Fruit fly (Drosophila melanogaster) whole organism, embryonic: ENCODE measurements around the gene CG12990.

ENCODE experiments used
- Aef1 ChIP-seq: fragments of 200-800 bp; sonication (Bioruptor generic); IDR thresholded peaks from 3 replicates; pipeline ENCODE4 v1.3.6; 2022; ENCODE audit warnings: missing biosample characterization, missing genetic modification characterization
- CG10147 ChIP-seq: fragments of 200-800 bp; sonication (Bioruptor generic); optimal IDR thresholded peaks from 2 replicates; lab custom pipeline; 2019; ENCODE audit warnings: missing biosample characterization, mild to moderate bottlenecking, missing genetic modification characterization, moderate library complexity
- CG10274 ChIP-seq: fragments of 200-800 bp; sonication (Bioruptor generic); optimal IDR thresholded peaks from 3 replicates; lab custom pipeline; 2017; ENCODE audit warnings: missing biosample characterization, mild to moderate bottlenecking, missing genetic modification characterization
- CG1602 ChIP-seq: fragments of 200-800 bp; sonication (Bioruptor generic); optimal IDR thresholded peaks from 3 replicates; lab custom pipeline; 2016; ENCODE audit warnings: missing biosample characterization, missing genetic modification characterization
- CG17829 ChIP-seq: fragments of 200-800 bp; optimal IDR thresholded peaks from 2 replicates; lab custom pipeline; 2019; ENCODE audit warnings: missing biosample characterization, mild to moderate bottlenecking, missing genetic modification characterization, moderate library complexity
- CG32767 ChIP-seq: fragments of 200-800 bp; sonication (Bioruptor generic); IDR thresholded peaks from 2 replicates; pipeline ENCODE4 v1.3.6; 2022; ENCODE audit warnings: missing biosample characterization, missing genetic modification characterization
- CG34376 ChIP-seq: fragments of 200-800 bp; sonication (Bioruptor generic); optimal IDR thresholded peaks from 2 replicates; lab custom pipeline; 2018; ENCODE audit warnings: missing biosample characterization, mild to moderate bottlenecking, missing genetic modification characterization
- CG4360 ChIP-seq: fragments of 200-800 bp; sonication (Bioruptor generic); IDR thresholded peaks from 2 replicates; pipeline ENCODE4 v1.3.6; 2022; ENCODE audit warnings: missing biosample characterization, missing genetic modification characterization
- CG4404 ChIP-seq: fragments of 200-800 bp; sonication (Bioruptor generic); IDR thresholded peaks from 2 replicates; pipeline ENCODE4 v1.3.6; 2022; ENCODE audit warnings: missing biosample characterization, missing genetic modification characterization
- CG6175 ChIP-seq: fragments of 200-800 bp; sonication (Bioruptor generic); IDR thresholded peaks from 3 replicates; pipeline ENCODE4 v1.3.6; 2022; ENCODE audit warnings: missing biosample characterization, missing genetic modification characterization
- CG6854 ChIP-seq: fragments of 200-800 bp; sonication (Bioruptor generic); optimal IDR thresholded peaks from 3 replicates; lab custom pipeline; 2017; ENCODE audit warnings: missing biosample characterization, mild to moderate bottlenecking, missing genetic modification characterization
- CG7987 ChIP-seq: fragments of 200-800 bp; sonication (Bioruptor generic); optimal IDR thresholded peaks from 2 replicates; lab custom pipeline; 2018; ENCODE audit warnings: missing biosample characterization, mild to moderate bottlenecking, missing genetic modification characterization, moderate library complexity
- CG8290 ChIP-seq, 3 experiments: fragments of 200-800 bp; sonication (Bioruptor generic); optimal IDR thresholded peaks; 2 replicates each; lab custom pipeline; 2016 to 2019; ENCODE audit warnings: missing biosample characterization in 3 of 3, missing genetic modification characterization in 3 of 3, mild to moderate bottlenecking in 2 of 3, moderate library complexity in 1 of 3
- CG8924 ChIP-seq: fragments of 200-800 bp; optimal IDR thresholded peaks from 3 replicates; lab custom pipeline; 2019; ENCODE audit warnings: missing biosample characterization, mild to moderate bottlenecking, missing genetic modification characterization, moderate library complexity
- CG9727 ChIP-seq: fragments of 200-800 bp; sonication (Bioruptor generic); optimal IDR thresholded peaks from 3 replicates; lab custom pipeline; 2017; ENCODE audit warnings: missing biosample characterization, mild to moderate bottlenecking, missing genetic modification characterization
- Deaf1 ChIP-seq: fragments of 200-800 bp; optimal IDR thresholded peaks from 3 replicates; lab custom pipeline; 2019; ENCODE audit warnings: missing biosample characterization, mild to moderate bottlenecking, missing genetic modification characterization, moderate library complexity
- Doc3 ChIP-seq: fragments of 200-800 bp; sonication (Bioruptor generic); IDR thresholded peaks from 3 replicates; pipeline ENCODE4 v1.3.6; 2022; ENCODE audit warnings: missing biosample characterization, missing genetic modification characterization; ENCODE audit not compliant: partially characterized antibody
- H15 ChIP-seq: fragments of 200-800 bp; sonication (Bioruptor generic); IDR thresholded peaks from 3 replicates; pipeline ENCODE4 v1.3.6; 2022; ENCODE audit warnings: missing biosample characterization, missing genetic modification characterization
- HLH4C ChIP-seq: fragments of 200-800 bp; sonication (Bioruptor generic); IDR thresholded peaks from 3 replicates; pipeline ENCODE4 v1.3.6; 2022; ENCODE audit warnings: missing biosample characterization, missing genetic modification characterization; ENCODE audit not compliant: partially characterized antibody
- Hmx ChIP-seq: fragments of 200-800 bp; sonication (Bioruptor generic); optimal IDR thresholded peaks from 2 replicates; lab custom pipeline; 2016; ENCODE audit warnings: missing biosample characterization, missing genetic modification characterization
- MBD-R2 ChIP-seq: fragments of 200-800 bp; sonication (Bioruptor generic); IDR thresholded peaks from 2 replicates; pipeline ENCODE4 v1.3.6; 2022; ENCODE audit warnings: missing biosample characterization, missing genetic modification characterization
- Mrtf ChIP-seq: fragments of 200-800 bp; sonication (Bioruptor generic); IDR thresholded peaks from 3 replicates; pipeline ENCODE4 v1.3.6; 2022; ENCODE audit warnings: missing biosample characterization, missing genetic modification characterization
- Six4 ChIP-seq: fragments of 200-800 bp; sonication (Bioruptor generic); optimal IDR thresholded peaks from 2 replicates; lab custom pipeline; 2016; ENCODE audit warnings: missing biosample characterization, missing genetic modification characterization
- Trl ChIP-seq, 3 experiments: fragments of >200 bp in 2 of 3; fragments of 200-800 bp in 1 of 3; sonication (Bioruptor generic) in 1 of 3; optimal IDR thresholded peaks; 2 replicates in 1 of 3; 3 replicates in 2 of 3; lab custom pipeline; 2016 to 2017; ENCODE audit warnings: missing biosample characterization in 1 of 3, missing genetic modification characterization in 1 of 3
- ac ChIP-seq: fragments of 200-800 bp; sonication (Bioruptor generic); optimal IDR thresholded peaks from 3 replicates; lab custom pipeline; 2017; ENCODE audit warnings: missing biosample characterization, mild to moderate bottlenecking, missing genetic modification characterization
- cas ChIP-seq: fragments of 200-800 bp; sonication (Bioruptor generic); IDR thresholded peaks from 2 replicates; pipeline ENCODE4 v1.3.6; 2022; ENCODE audit warnings: missing biosample characterization, missing genetic modification characterization
- caup ChIP-seq: fragments of 200-800 bp; sonication (Bioruptor generic); optimal IDR thresholded peaks from 3 replicates; lab custom pipeline; 2017; ENCODE audit warnings: missing biosample characterization, mild to moderate bottlenecking, missing genetic modification characterization, moderate library complexity; ENCODE audit not compliant: severe bottlenecking
- chif ChIP-seq, 2 experiments: fragments of 200-800 bp; sonication (Bioruptor generic); optimal IDR thresholded peaks; 3 replicates each; lab custom pipeline; 2016; ENCODE audit warnings: missing biosample characterization in 2 of 2, missing genetic modification characterization in 2 of 2
- chinmo ChIP-seq: fragments of 200-800 bp; sonication (Bioruptor generic); IDR thresholded peaks from 4 replicates; pipeline ENCODE4 v1.3.6; 2022; ENCODE audit warnings: missing biosample characterization, missing genetic modification characterization; ENCODE audit not compliant: partially characterized antibody
- fd96Cb ChIP-seq: fragments of 200-800 bp; sonication (Bioruptor generic); optimal IDR thresholded peaks from 2 replicates; lab custom pipeline; 2018; ENCODE audit warnings: missing biosample characterization, mild to moderate bottlenecking, missing genetic modification characterization, moderate library complexity
- gsb-n ChIP-seq: fragments of 200-800 bp; sonication (Bioruptor generic); optimal IDR thresholded peaks from 3 replicates; lab custom pipeline; 2018; ENCODE audit warnings: missing biosample characterization, mild to moderate bottlenecking, missing genetic modification characterization
- hbn ChIP-seq: fragments of 200-800 bp; sonication (Bioruptor generic); IDR thresholded peaks from 2 replicates; pipeline ENCODE4 v1.3.6; 2022; ENCODE audit warnings: missing biosample characterization, missing genetic modification characterization; ENCODE audit not compliant: partially characterized antibody
- inv ChIP-seq: fragments of 200-800 bp; sonication (Bioruptor generic); IDR thresholded peaks from 2 replicates; pipeline ENCODE4 v1.3.6; 2022; ENCODE audit warnings: missing biosample characterization, missing genetic modification characterization; ENCODE audit not compliant: partially characterized antibody
- kay ChIP-seq: fragments of 200-800 bp; sonication (Bioruptor generic); optimal IDR thresholded peaks from 2 replicates; lab custom pipeline; 2016; ENCODE audit warnings: missing biosample characterization, missing genetic modification characterization
- kni ChIP-seq: fragments of 200-800 bp; sonication (Bioruptor generic); optimal IDR thresholded peaks from 3 replicates; lab custom pipeline; 2017; ENCODE audit warnings: mild to moderate bottlenecking, missing biosample characterization, missing genetic modification reagents, missing genetic modification characterization
- knrl ChIP-seq: fragments of 200-800 bp; sonication (Bioruptor generic); IDR thresholded peaks from 3 replicates; pipeline ENCODE4 v1.3.6; 2022; ENCODE audit warnings: missing biosample characterization, missing genetic modification characterization; ENCODE audit not compliant: partially characterized antibody
- nerfin-1 ChIP-seq: fragments of 200-800 bp; sonication (Bioruptor generic); optimal IDR thresholded peaks from 3 replicates; lab custom pipeline; 2019; ENCODE audit warnings: missing biosample characterization, mild to moderate bottlenecking, missing genetic modification characterization, moderate library complexity
- nom ChIP-seq: fragments of 200-800 bp; sonication (Bioruptor generic); optimal IDR thresholded peaks from 2 replicates; lab custom pipeline; 2017; ENCODE audit warnings: missing biosample characterization, missing genetic modification characterization, mild to moderate bottlenecking, moderate library complexity, missing genetic modification reagents
- sens ChIP-seq: fragments of 200-800 bp; sonication (Bioruptor generic); peaks from one replicate; lab custom pipeline; 2016; ENCODE audit warnings: missing biosample characterization, missing genetic modification characterization
- stc ChIP-seq: fragments of 200-800 bp; sonication (Bioruptor generic); IDR thresholded peaks from 2 replicates; pipeline ENCODE4 v1.3.6; 2022; ENCODE audit warnings: missing biosample characterization, missing genetic modification characterization
- tap ChIP-seq: fragments of 200-800 bp; optimal IDR thresholded peaks from 3 replicates; lab custom pipeline; 2019; ENCODE audit warnings: missing biosample characterization, mild to moderate bottlenecking, missing genetic modification characterization, moderate library complexity
- tup ChIP-seq: fragments of 200-800 bp; sonication (Bioruptor generic); optimal IDR thresholded peaks from 2 replicates; lab custom pipeline; 2016; ENCODE audit warnings: missing biosample characterization, mild to moderate bottlenecking, missing genetic modification characterization, moderate library complexity
- tx ChIP-seq: fragments of 200-800 bp; sonication (Bioruptor generic); optimal IDR thresholded peaks from 2 replicates; lab custom pipeline; 2016; ENCODE audit warnings: missing biosample characterization, missing genetic modification characterization
- vnd ChIP-seq: fragments of 200-800 bp; sonication (Bioruptor generic); IDR thresholded peaks from 3 replicates; pipeline ENCODE4 v1.3.6; 2022; ENCODE audit warnings: missing biosample characterization, missing genetic modification characterization; ENCODE audit not compliant: partially characterized antibody
- vvl ChIP-seq: fragments of 200-800 bp; sonication (Bioruptor generic); IDR thresholded peaks from 2 replicates; pipeline ENCODE4 v1.3.6; 2022; ENCODE audit warnings: missing biosample characterization, missing genetic modification characterization
- yki ChIP-seq: fragments of >200 bp; optimal IDR thresholded peaks from 3 replicates; lab custom pipeline; 2018

The CG12990 gene

DNA sequence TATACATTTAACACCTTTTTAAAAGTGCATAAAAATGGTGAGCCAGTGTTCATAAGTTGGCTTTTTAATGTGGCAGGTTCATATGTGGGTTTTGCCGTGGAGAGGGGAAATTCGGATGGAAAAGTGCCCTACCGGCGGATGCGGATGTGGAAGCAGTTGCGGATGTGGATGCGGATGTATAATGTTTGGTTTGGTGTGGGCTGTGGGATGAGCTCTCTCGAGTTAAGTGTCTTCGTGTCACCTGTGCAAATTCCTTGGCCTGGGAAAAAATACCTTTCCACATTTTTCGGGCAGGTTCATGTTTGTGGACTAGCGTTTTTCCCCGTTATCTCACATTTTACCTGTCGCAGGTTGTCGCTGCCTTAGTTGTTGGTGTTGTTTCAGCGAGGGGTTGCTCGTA is 40.2 kb upstream of the CG12990 start (continued):
- no peak for TF ChIP-seq ac (GFP tag; lab: Kevin White, UChicago)
- no peak for TF ChIP-seq CG6175 (GFP tag; lab: Robert Waterston, UW)
- TF ChIP-seq cas (GFP tag; lab: Robert Waterston, UW), result no peak
- TF ChIP-seq nerfin-1, result no peak

DNA sequence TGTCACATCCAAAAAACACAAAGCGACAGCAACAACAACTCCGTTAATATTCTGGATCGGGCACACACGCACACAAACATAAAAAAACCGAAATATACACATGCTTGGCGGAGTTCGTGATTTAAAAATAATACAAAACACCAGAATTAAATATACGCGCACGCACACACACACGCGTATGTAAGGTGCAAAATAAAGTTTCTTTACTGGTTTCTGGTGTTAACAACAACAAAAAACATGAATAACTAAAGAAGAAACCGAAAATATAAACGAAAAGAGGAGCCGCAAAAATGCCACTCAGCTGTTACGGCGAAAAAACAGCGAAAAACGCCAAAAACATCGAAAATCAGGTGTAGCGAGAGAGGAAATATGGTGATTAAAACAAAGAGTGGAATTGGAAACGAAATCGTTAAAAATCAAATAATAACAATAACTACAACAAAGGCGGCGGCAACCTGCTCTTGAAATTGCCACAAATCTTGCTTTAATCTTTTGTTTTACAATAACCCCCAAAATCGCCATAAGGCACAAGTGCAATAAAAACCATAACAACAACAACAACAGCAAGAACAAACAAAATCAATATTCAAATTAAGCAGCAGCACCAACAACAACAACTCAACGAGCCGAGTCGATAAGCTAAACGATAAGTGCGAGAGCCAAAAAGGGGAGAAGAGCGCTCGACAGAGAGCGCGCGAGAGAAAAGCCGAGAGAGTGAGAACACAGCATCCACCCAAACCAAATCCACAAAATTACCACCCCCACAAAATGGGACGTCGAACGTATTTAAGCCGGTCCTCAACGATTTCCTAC is 38.8 kb upstream of the CG12990 start:
- TF ChIP-seq Mrtf (GFP tag; lab: Robert Waterston, UW) (no peak), Trl (optimal IDR thresholded peaks at IDR 0.05; lab: Kevin White, UChicago) (peak; percentile 90 to 92), Trl (GFP tag; optimal IDR thresholded peaks at IDR 0.05; lab: Kevin White, UChicago) (no peak), kay (GFP tag; lab: Kevin White, UChicago) (no peak), vnd (GFP tag; lab: Robert Waterston, UW) (no peak), yki (lab: Kevin White, UChicago) (peak; percentile 70), gsb-n (tag; lab: Kevin White, UChicago) (no peak), CG34376 (no peak), CG4360 (GFP tag; lab: Robert Waterston, UW) (peak; percentile 93), CG8924 (tag; lab: Kevin White, UChicago) (peak; percentile 4), CG8290 (GFP tag; optimal IDR thresholded peaks at IDR 0.05; lab: Kevin White, UChicago) (no peak), CG8290 (tag; optimal IDR thresholded peaks at IDR 0.05; lab: Kevin White, UChicago) (no peak), fd96Cb (tag; lab: Kevin White, UChicago) (no peak), Doc3 (GFP tag; lab: Robert Waterston, UW) (no peak), CG10274 (GFP tag; lab: Kevin White, UChicago) (no peak), Hmx (GFP tag; lab: Kevin White, UChicago) (no peak), CG1602 (GFP tag; lab: Kevin White, UChicago) (no peak), kni (GFP tag; lab: Kevin White, UChicago) (no peak), CG32767 (no peak), tup (no peak), nerfin-1 (peak; percentile 18), caup (GFP tag; lab: Kevin White, UChicago) (no peak), hbn (GFP tag; lab: Robert Waterston, UW) (peak; percentile 37; the same call in 1 of the 2 replicates), Six4 (no peak), CG10147 (no peak), CG7987 (GFP tag; lab: Kevin White, UChicago) (no peak), chinmo (peak; percentile 90; the same call in 3 of the 4 replicates), stc (GFP tag; lab: Robert Waterston, UW) (no peak), CG17829 (tag; lab: Kevin White, UChicago) (no peak), knrl (GFP tag; lab: Robert Waterston, UW) (no peak), nom (peak; percentile 12), CG9727 (GFP tag; lab: Kevin White, UChicago) (no peak), vvl (GFP tag; lab: Robert Waterston, UW) (peak; percentile 50; the same call in 1 of the 2 replicates), Deaf1 (peak; percentile 47), tx (GFP tag; lab: Kevin White, UChicago) (no peak), H15 (GFP tag; lab: Robert Waterston, UW) (no peak), chif (GFP tag; optimal IDR thresholded peaks at IDR 0.05; lab: Kevin White, UChicago) (no peak), inv (no peak), HLH4C (GFP tag; lab: Robert Waterston, UW) (peak; percentile 40; the same call in 1 of the 3 replicates), CG6854 (GFP tag; lab: Kevin White, UChicago) (no peak), tap (tag; lab: Kevin White, UChicago) (no peak), Aef1 (GFP tag; lab: Robert Waterston, UW) (no peak), CG4404 (GFP tag; lab: Robert Waterston, UW) (no peak), sens (peak; percentile 83), MBD-R2 (GFP tag; lab: Robert Waterston, UW) (no peak)
